Fruit fly (Drosophila melanogaster): ENCODE data around the gene Eig71Ef.

- TF ChIP-seq Smox (GFP tag; optimal IDR thresholded peaks at IDR 0.05) (no peak), CG6276 (GFP tag; optimal IDR thresholded peaks at IDR 0.05) (no peak), fd59A (GFP tag; optimal IDR thresholded peaks at IDR 0.05) (no peak), fkh (GFP tag; optimal IDR thresholded peaks at IDR 0.05) (no peak), Lpt (GFP tag; optimal IDR thresholded peaks at IDR 0.05) (no peak), Sox15 (GFP tag; optimal IDR thresholded peaks at IDR 0.05) (no peak), OdsH (GFP tag; optimal IDR thresholded peaks at IDR 0.05) (no peak), dsx (GFP tag; optimal IDR thresholded peaks at IDR 0.05; ENCODE audit: poor library complexity, severe bottlenecking) (no peak), CG11762 (GFP tag; optimal IDR thresholded peaks at IDR 0.05; ENCODE audit: insufficient read depth) (no peak)
Measured at dm6 chr3L:15664199-15664794, 7.1 kb upstream of the Eig71Ef start.
